Worm (Caenorhabditis elegans): ENCODE measurements around the gene hrg-5.
A peak's percentile ranks its signal among the peaks of the same experiment; 100 is the strongest.

The hrg-5 gene

ce11 chrIV:11051963-11052362 lies 22.7 kb upstream of the hrg-5 start:
- TF ChIP-seq lin-14 (GFP tag; optimal IDR thresholded peaks at IDR 0.05) (no peak), lin-35 (GFP tag; optimal IDR thresholded peaks at IDR 0.05) (no peak), irx-1 (tag; optimal IDR thresholded peaks at IDR 0.05) (no peak), egl-27 (tag; optimal IDR thresholded peaks at IDR 0.05) (no peak)

- TF ChIP-seq lir-3 (tag; optimal IDR thresholded peaks at IDR 0.05; ENCODE audit: poor library complexity), result no peak
- TF ChIP-seq jun-1 (tag; optimal IDR thresholded peaks at IDR 0.05), result no peak
- TF ChIP-seq nhr-84 (tag; optimal IDR thresholded peaks at IDR 0.05), result no peak
- no peak for TF ChIP-seq elt-3 (tag; optimal IDR thresholded peaks at IDR 0.05)
- TF ChIP-seq unc-30 (tag; optimal IDR thresholded peaks at IDR 0.05), result no peak
- TF ChIP-seq dpl-1 (GFP tag; optimal IDR thresholded peaks at IDR 0.05), result no peak
- TF ChIP-seq zag-1 (tag; optimal IDR thresholded peaks at IDR 0.05), result no peak
Measured at ce11 chrIV:11049806-11050205, 20.6 kb upstream of the hrg-5 start, which contains the start of gene F36H1.3. Gene F36H1.3 (plus strand): TSS chrIV:11050128.

ce11 chrIV:11048871-11049270 lies 19.6 kb upstream of the hrg-5 start, which contains the start of gene F36H1.11:
Gene F36H1.11 (plus strand): TSS chrIV:11049171.
- TF ChIP-seq efl-3 (GFP tag; optimal IDR thresholded peaks at IDR 0.05) (no peak), ama-1 (optimal IDR thresholded peaks at IDR 0.05) (no peak), lir-3 (tag; optimal IDR thresholded peaks at IDR 0.05; ENCODE audit: poor library complexity) (no peak), ceh-90 (tag; optimal IDR thresholded peaks at IDR 0.05) (no peak), snpc-4 (tag; optimal IDR thresholded peaks at IDR 0.05) (no peak), pqm-1 (tag; optimal IDR thresholded peaks at IDR 0.05) (no peak), ces-1 (GFP tag; optimal IDR thresholded peaks at IDR 0.05) (no peak), tbx-2 (tag; optimal IDR thresholded peaks at IDR 0.05) (no peak), jun-1 (tag; optimal IDR thresholded peaks at IDR 0.05) (no peak), mab-9 (GFP tag; IDR thresholded peaks at IDR 0.05) (no peak), fkh-10 (GFP tag; optimal IDR thresholded peaks at IDR 0.05) (no peak)

- TF ChIP-seq ztf-4 (tag; optimal IDR thresholded peaks at IDR 0.05) (no peak), lin-35 (GFP tag; optimal IDR thresholded peaks at IDR 0.05) (no peak), efl-3 (GFP tag; optimal IDR thresholded peaks at IDR 0.05) (no peak), zag-1 (tag; optimal IDR thresholded peaks at IDR 0.05) (no peak), lin-14 (GFP tag; optimal IDR thresholded peaks at IDR 0.05) (no peak), rnt-1 (tag; optimal IDR thresholded peaks at IDR 0.05) (no peak), mdl-1 (tag; optimal IDR thresholded peaks at IDR 0.05) (no peak), lin-39 (tag; optimal IDR thresholded peaks at IDR 0.05) (no peak), fkh-8 (tag; optimal IDR thresholded peaks at IDR 0.05) (no peak), skn-1 (tag; optimal IDR thresholded peaks at IDR 0.05) (no peak), jun-1 (tag; optimal IDR thresholded peaks at IDR 0.05) (no peak), C04F5.9 (tag; optimal IDR thresholded peaks at IDR 0.05) (no peak), nhr-237 (tag; optimal IDR thresholded peaks at IDR 0.05) (no peak), ceh-82 (tag; optimal IDR thresholded peaks at IDR 0.05) (no peak), hlh-4 (tag; optimal IDR thresholded peaks at IDR 0.05) (no peak), F16B12.6 (tag; optimal IDR thresholded peaks at IDR 0.05) (no peak), ceh-90 (tag; optimal IDR thresholded peaks at IDR 0.05) (no peak), snu-23 (GFP tag; optimal IDR thresholded peaks at IDR 0.05) (no peak), isw-1 (GFP tag; IDR thresholded peaks at IDR 0.05) (no peak), grh-1 (GFP tag; IDR thresholded peaks at IDR 0.05) (no peak)
Measured at ce11 chrIV:11044377-11044776, 15.1 kb upstream of the hrg-5 start.

ce11 chrIV:11038665-11039064 lies 9.4 kb upstream of the hrg-5 start:
- TF ChIP-seq lir-3 (tag; optimal IDR thresholded peaks at IDR 0.05; ENCODE audit: poor library complexity) (no peak), nhr-28 (tag; optimal IDR thresholded peaks at IDR 0.05) (no peak), snu-23 (GFP tag; optimal IDR thresholded peaks at IDR 0.05) (peak; percentile 15), efl-1 (optimal IDR thresholded peaks at IDR 0.05) (peak in 1 of 2 experiments; percentile 27), efl-1 (GFP tag; optimal IDR thresholded peaks at IDR 0.05 in 1 of 2) (peak in 1 of 2 experiments; percentile 22), lsy-2 (tag; optimal IDR thresholded peaks at IDR 0.05) (peak in 1 of 2 experiments; percentile 7), rnt-1 (tag; optimal IDR thresholded peaks at IDR 0.05) (peak; percentile 1)
